Worm (Caenorhabditis elegans): ENCODE measurements around the gene C03B1.14.

The C03B1.14 gene

DNA sequence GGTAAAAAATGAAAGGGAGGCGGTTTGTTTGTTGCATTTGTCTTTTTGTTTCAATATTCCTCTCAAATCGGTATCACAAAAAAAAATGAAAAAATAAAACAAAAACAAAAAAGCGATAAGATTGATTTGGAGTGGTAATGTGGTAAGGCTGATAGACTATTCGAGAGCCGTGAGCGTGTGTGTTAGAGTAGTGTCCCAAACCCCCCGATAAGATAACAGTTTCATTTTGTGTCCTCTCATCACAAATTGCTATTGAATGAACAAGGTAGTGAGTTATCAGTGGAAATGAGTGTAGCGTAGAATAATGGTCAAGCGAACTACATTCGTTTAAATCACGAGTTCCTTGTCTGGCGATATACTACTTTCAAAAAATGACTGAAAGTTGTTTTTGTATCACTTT lies 22.1 kb downstream of the C03B1.14 start:
- TF ChIP-seq ztf-23 (GFP tag; IDR thresholded peaks at IDR 0.05) = no peak
- no peak for TF ChIP-seq ztf-29 (GFP tag; IDR thresholded peaks at IDR 0.05)
- TF ChIP-seq tab-1 (GFP tag; IDR thresholded peaks at IDR 0.05) = no peak
- no peak for TF ChIP-seq cog-1 (tag; optimal IDR thresholded peaks at IDR 0.05)
- TF ChIP-seq T22C8.4 (GFP tag; IDR thresholded peaks at IDR 0.05) = no peak
- TF ChIP-seq flt-1 (GFP tag; IDR thresholded peaks at IDR 0.05) = no peak
- TF ChIP-seq klf-2 (GFP tag; conservative IDR thresholded peaks at IDR 0.05) = no peak
- TF ChIP-seq med-1 (GFP tag; optimal IDR thresholded peaks at IDR 0.05; ENCODE audit: insufficient read depth) = no peak
- TF ChIP-seq ref-1 (GFP tag; conservative IDR thresholded peaks at IDR 0.05) = no peak

DNA sequence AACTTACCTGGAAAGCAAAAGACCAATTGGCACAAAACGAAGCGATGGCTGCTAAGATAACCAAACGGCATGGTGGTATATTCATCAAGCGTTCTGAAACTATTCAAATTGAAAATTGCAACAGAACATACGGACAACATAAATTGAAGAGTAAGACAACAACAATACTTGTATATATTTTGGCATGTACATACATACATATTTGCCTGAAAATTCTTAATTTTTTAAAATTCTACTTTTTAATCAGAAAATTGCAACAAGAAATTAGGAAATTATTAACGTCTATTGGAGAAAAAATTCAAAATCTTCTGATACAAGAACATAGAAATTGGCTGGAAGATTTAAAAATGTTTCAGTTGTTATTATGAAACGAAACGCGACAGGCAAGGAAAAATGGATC lies 22.6 kb downstream of the C03B1.14 start, which contains the start of gene C03B1.13:
TSS of gene C03B1.13 (minus strand) at position 101 of the 400 bp plus-strand sequence.
- TF ChIP-seq ztf-29 (GFP tag; IDR thresholded peaks at IDR 0.05) (no peak), ref-1 (GFP tag; conservative IDR thresholded peaks at IDR 0.05) (no peak), flt-1 (GFP tag; IDR thresholded peaks at IDR 0.05) (no peak)

DNA sequence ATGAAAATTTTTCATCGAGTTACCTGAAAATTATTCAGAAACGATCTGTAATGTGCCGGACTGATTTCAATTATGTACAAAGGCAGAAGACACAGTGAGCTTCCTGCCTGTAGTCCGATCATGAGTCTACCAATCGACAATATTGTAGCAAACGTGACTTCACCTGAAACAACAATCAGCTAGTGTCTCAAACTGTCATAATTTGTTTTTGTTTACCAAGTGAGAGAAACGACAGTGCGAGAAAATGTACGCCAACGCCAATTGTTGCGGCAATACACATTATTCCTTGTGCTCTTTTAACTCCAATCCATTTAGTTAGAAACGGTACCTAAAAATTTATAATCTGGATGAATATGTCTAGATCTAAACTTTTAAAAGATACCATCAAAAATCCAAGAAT lies 23.2 kb downstream of the C03B1.14 start:
- no peak for TF ChIP-seq klf-2 (GFP tag; conservative IDR thresholded peaks at IDR 0.05)
- no peak for TF ChIP-seq ztf-29 (GFP tag; IDR thresholded peaks at IDR 0.05)
- TF ChIP-seq cog-1 (tag; optimal IDR thresholded peaks at IDR 0.05) = no peak
- TF ChIP-seq T22C8.4 (GFP tag; IDR thresholded peaks at IDR 0.05) = no peak
- TF ChIP-seq ztf-23 (GFP tag; IDR thresholded peaks at IDR 0.05) = no peak
- no peak for TF ChIP-seq ref-1 (GFP tag; conservative IDR thresholded peaks at IDR 0.05)
- no peak for TF ChIP-seq flt-1 (GFP tag; IDR thresholded peaks at IDR 0.05)
- TF ChIP-seq med-1 (GFP tag; optimal IDR thresholded peaks at IDR 0.05; ENCODE audit: insufficient read depth) = no peak
- no peak for TF ChIP-seq tab-1 (GFP tag; IDR thresholded peaks at IDR 0.05)

DNA sequence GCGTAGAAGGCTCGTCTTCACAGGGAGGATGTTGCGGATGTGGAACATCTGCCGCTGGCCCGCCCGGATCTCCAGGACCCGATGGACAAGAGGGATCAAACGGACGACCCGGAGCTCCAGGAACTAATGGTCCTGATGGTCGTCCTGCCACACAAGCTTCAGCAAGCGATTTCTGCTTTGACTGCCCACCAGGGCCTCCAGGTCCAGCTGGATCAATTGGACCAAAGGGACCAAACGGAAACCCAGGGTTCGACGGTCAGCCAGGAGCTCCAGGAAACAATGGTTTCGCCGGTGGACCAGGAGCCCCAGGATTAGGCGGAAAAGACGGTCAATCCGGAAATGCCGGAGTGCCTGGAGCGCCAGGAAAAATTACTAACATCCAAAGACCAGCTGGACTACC lies 26.0 kb downstream of the C03B1.14 start:
- TF ChIP-seq ref-1 (GFP tag; conservative IDR thresholded peaks at IDR 0.05) = no peak
- no peak for TF ChIP-seq ztf-23 (GFP tag; IDR thresholded peaks at IDR 0.05)
- TF ChIP-seq med-1 (GFP tag; optimal IDR thresholded peaks at IDR 0.05; ENCODE audit: insufficient read depth) = no peak
- TF ChIP-seq T22C8.4 (GFP tag; IDR thresholded peaks at IDR 0.05) = no peak

DNA sequence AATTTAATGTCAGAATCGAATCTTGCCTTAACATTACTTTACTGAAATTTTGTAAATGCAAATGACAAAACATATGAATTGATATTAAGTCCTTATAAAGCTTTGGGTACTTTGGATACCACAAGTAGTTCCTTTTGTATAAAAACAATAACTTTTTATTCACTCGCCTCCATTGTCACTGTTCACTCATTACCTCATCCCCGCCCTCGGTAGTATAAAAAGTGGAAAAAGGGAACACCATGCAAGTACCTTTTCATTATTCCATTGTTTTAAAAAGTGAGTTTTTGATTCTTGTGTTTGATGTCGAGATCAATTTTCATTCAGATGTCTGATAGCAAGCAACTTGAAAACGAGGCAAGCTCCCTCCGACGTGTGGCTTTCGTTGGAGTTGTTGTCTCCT lies 26.6 kb downstream of the C03B1.14 start, which contains the start of gene col-171:
TSS of gene col-171 (plus strand) at position 301 of the 400 bp plus-strand sequence.
- no peak for TF ChIP-seq cog-1 (tag; optimal IDR thresholded peaks at IDR 0.05)
- no peak for TF ChIP-seq tab-1 (GFP tag; IDR thresholded peaks at IDR 0.05)
- TF ChIP-seq med-1 (GFP tag; optimal IDR thresholded peaks at IDR 0.05; ENCODE audit: insufficient read depth) = no peak
- TF ChIP-seq flt-1 (GFP tag; IDR thresholded peaks at IDR 0.05) = no peak
- no peak for TF ChIP-seq T22C8.4 (GFP tag; IDR thresholded peaks at IDR 0.05)
- no peak for TF ChIP-seq ztf-29 (GFP tag; IDR thresholded peaks at IDR 0.05)
- TF ChIP-seq ztf-23 (GFP tag; IDR thresholded peaks at IDR 0.05) = no peak
- TF ChIP-seq ref-1 (GFP tag; conservative IDR thresholded peaks at IDR 0.05) = no peak
- TF ChIP-seq klf-2 (GFP tag; conservative IDR thresholded peaks at IDR 0.05) = no peak

DNA sequence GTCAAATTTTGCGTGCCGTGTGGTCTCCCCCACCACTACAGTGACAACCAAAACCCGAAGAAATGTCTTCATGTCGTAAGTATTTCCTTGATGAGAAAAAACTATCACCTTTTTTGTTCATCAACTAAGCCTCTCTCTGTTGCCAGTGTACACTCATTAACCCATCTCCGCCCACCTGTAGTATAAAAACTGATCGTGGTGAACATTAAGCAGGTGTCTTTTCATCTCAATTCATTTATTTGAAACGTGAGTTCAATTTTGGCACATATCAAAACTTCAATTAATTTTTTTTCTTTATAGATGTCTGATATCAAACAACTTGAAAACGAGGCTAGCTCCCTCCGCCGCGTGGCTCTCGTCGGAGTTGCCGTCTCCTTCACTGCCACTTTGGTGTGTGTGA lies 29.1 kb downstream of the C03B1.14 start, which contains the start of gene col-170:
TSS of gene col-170 (plus strand) at position 301 of the 400 bp plus-strand sequence.
- TF ChIP-seq cog-1 (tag; optimal IDR thresholded peaks at IDR 0.05) (no peak), T22C8.4 (GFP tag; IDR thresholded peaks at IDR 0.05) (no peak), flt-1 (GFP tag; IDR thresholded peaks at IDR 0.05) (no peak), klf-2 (GFP tag; conservative IDR thresholded peaks at IDR 0.05) (no peak), ztf-23 (GFP tag; IDR thresholded peaks at IDR 0.05) (no peak), med-1 (GFP tag; optimal IDR thresholded peaks at IDR 0.05; ENCODE audit: insufficient read depth) (no peak), ztf-29 (GFP tag; IDR thresholded peaks at IDR 0.05) (no peak), tab-1 (GFP tag; IDR thresholded peaks at IDR 0.05) (no peak), ref-1 (GFP tag; conservative IDR thresholded peaks at IDR 0.05) (no peak)

DNA sequence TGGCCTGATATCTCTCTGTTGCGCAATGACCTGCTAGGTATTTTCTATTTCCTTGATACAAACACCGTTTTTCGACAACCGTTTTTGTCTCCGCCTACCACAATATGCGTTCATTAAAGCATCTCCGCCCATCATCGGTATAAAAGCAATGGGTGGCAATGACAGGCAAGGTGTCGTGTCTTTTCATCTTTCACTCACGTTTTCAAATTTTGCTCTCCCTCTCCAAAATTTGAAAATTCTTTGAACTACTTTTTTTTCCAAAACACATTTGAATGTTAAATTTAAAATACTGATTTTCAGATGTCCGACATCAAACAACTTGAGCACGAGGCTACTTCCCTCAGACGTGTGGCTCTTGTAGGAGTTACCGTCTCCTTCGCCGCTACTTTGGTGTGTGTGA lies 31.7 kb downstream of the C03B1.14 start, which contains the start of gene col-169:
TSS of gene col-169 (plus strand) at position 301 of the 400 bp plus-strand sequence.
- no peak for TF ChIP-seq ztf-29 (GFP tag; IDR thresholded peaks at IDR 0.05)
- no peak for TF ChIP-seq T22C8.4 (GFP tag; IDR thresholded peaks at IDR 0.05)
- TF ChIP-seq klf-2 (GFP tag; conservative IDR thresholded peaks at IDR 0.05) = no peak
- TF ChIP-seq flt-1 (GFP tag; IDR thresholded peaks at IDR 0.05) = no peak
- TF ChIP-seq ztf-23 (GFP tag; IDR thresholded peaks at IDR 0.05) = no peak
- no peak for TF ChIP-seq tab-1 (GFP tag; IDR thresholded peaks at IDR 0.05)
- TF ChIP-seq ref-1 (GFP tag; conservative IDR thresholded peaks at IDR 0.05) = no peak
- no peak for TF ChIP-seq med-1 (GFP tag; optimal IDR thresholded peaks at IDR 0.05; ENCODE audit: insufficient read depth)
- no peak for TF ChIP-seq cog-1 (tag; optimal IDR thresholded peaks at IDR 0.05)

DNA sequence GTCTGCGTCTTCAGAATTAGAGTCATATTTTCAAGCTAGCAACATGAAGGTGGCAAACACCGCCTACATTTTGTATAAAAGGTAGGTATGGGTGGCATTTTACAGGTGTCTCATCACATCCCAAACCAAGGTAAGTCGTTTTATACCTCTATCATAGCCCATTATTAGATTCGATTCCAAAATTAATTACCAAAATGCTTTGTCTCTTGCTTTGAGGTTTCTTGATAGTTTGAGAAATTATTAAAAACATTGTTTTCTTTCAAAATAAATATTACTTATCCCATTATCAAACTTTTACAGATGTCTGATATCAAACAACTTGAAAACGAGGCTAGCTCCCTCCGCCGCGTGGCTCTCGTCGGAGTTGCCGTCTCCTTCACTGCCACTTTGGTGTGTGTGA lies 34.5 kb downstream of the C03B1.14 start, which contains the start of gene col-168:
TSS of gene col-168 (plus strand) at position 301 of the 400 bp plus-strand sequence.
- no peak for TF ChIP-seq tab-1 (GFP tag; IDR thresholded peaks at IDR 0.05)
- no peak for TF ChIP-seq klf-2 (GFP tag; conservative IDR thresholded peaks at IDR 0.05)
- no peak for TF ChIP-seq flt-1 (GFP tag; IDR thresholded peaks at IDR 0.05)
- TF ChIP-seq med-1 (GFP tag; optimal IDR thresholded peaks at IDR 0.05; ENCODE audit: insufficient read depth) = no peak
- TF ChIP-seq ztf-23 (GFP tag; IDR thresholded peaks at IDR 0.05) = no peak
- no peak for TF ChIP-seq T22C8.4 (GFP tag; IDR thresholded peaks at IDR 0.05)
- TF ChIP-seq ztf-29 (GFP tag; IDR thresholded peaks at IDR 0.05) = no peak
- TF ChIP-seq cog-1 (tag; optimal IDR thresholded peaks at IDR 0.05) = no peak
- no peak for TF ChIP-seq ref-1 (GFP tag; conservative IDR thresholded peaks at IDR 0.05)

DNA sequence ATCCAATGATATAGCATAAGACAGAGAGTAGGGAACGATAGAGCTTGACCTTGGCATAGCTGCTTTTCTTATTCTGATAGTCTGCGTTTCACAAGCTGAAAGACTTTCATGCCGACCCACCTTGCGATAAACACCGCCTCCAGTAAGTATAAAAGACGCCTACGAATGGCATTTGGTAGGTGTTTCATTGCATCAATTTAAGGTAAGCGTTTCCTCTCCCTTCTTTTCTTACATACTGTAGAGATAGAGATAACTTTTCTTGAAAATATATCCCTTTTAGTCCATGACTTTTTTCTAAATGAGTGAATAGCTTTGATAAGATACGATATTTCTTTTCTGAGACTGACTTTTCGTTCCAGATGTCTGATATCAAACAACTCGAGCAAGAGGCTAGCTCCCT lies 37.4 kb downstream of the C03B1.14 start, which contains the start of gene col-167:
TSS of gene col-167 (plus strand) at position 360 of the 400 bp plus-strand sequence.
- no peak for TF ChIP-seq med-1 (GFP tag; optimal IDR thresholded peaks at IDR 0.05; ENCODE audit: insufficient read depth)
- no peak for TF ChIP-seq T22C8.4 (GFP tag; IDR thresholded peaks at IDR 0.05)
- TF ChIP-seq ref-1 (GFP tag; conservative IDR thresholded peaks at IDR 0.05) = no peak
- no peak for TF ChIP-seq flt-1 (GFP tag; IDR thresholded peaks at IDR 0.05)
- TF ChIP-seq ztf-23 (GFP tag; IDR thresholded peaks at IDR 0.05) = no peak
- TF ChIP-seq tab-1 (GFP tag; IDR thresholded peaks at IDR 0.05) = no peak

DNA sequence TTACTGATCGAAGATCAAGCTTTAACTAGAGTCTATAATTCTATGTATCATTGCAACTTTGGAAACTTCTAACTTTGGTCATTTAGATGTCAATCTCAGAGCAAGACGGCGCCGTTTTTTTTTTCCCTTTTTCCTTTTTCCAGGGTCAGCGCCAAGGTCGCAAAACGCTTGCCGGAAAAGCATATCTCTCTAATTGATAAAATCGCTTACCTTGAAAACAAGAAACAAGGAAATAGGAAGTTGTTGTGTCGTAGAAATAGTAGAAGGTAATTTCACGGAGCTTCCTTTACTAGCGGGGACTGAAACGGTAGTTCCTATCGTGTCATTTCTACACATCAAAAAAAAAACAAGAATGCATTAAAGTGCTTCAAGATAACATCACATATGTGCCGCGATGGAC lies 39.2 kb downstream of the C03B1.14 start:
- TF ChIP-seq klf-2 (GFP tag; conservative IDR thresholded peaks at IDR 0.05) (no peak), ztf-29 (GFP tag; IDR thresholded peaks at IDR 0.05) (no peak), flt-1 (GFP tag; IDR thresholded peaks at IDR 0.05) (no peak), tab-1 (GFP tag; IDR thresholded peaks at IDR 0.05) (no peak), med-1 (GFP tag; optimal IDR thresholded peaks at IDR 0.05; ENCODE audit: insufficient read depth) (no peak), T22C8.4 (GFP tag; IDR thresholded peaks at IDR 0.05) (no peak), ref-1 (GFP tag; conservative IDR thresholded peaks at IDR 0.05) (no peak), cog-1 (tag; optimal IDR thresholded peaks at IDR 0.05) (no peak), ztf-23 (GFP tag; IDR thresholded peaks at IDR 0.05) (no peak)

All from whole organism, midembryonic.